Fruit fly (Drosophila melanogaster) whole organism, embryonic: ENCODE data around the gene Hr83.

Experiments used
- Asciz ChIP-seq: fragments of 200-800 bp; sonication (Bioruptor generic); optimal IDR thresholded peaks from 2 replicates; lab custom pipeline; 2017; ENCODE audit warnings: missing biosample characterization, mild to moderate bottlenecking, missing genetic modification characterization, missing genetic modification reagents
- B-H1 ChIP-seq: fragments of 200-800 bp; sonication (Bioruptor generic); IDR thresholded peaks from 3 replicates; pipeline ENCODE4 v1.3.6; 2022; ENCODE audit warnings: missing biosample characterization, missing genetic modification characterization
- CG10209 ChIP-seq: fragments of 200-800 bp; sonication (Bioruptor generic); optimal IDR thresholded peaks from 3 replicates; lab custom pipeline; 2017; ENCODE audit warnings: missing biosample characterization, mild to moderate bottlenecking, missing genetic modification characterization, missing genetic modification reagents
- CG10462 ChIP-seq: fragments of 200-800 bp; sonication (Bioruptor generic); optimal IDR thresholded peaks from 2 replicates; lab custom pipeline; 2016; ENCODE audit warnings: missing biosample characterization, missing genetic modification characterization
- CG11695 ChIP-seq: fragments of 200-800 bp; sonication (Bioruptor generic); IDR thresholded peaks from 3 replicates; pipeline ENCODE4 v1.3.6; 2022; ENCODE audit warnings: missing biosample characterization, missing genetic modification characterization
- CG12391 ChIP-seq: fragments of 200-800 bp; sonication (Bioruptor generic); optimal IDR thresholded peaks from 3 replicates; lab custom pipeline; 2018; ENCODE audit warnings: missing biosample characterization, mild to moderate bottlenecking, missing genetic modification characterization, moderate library complexity
- CG13287 ChIP-seq: fragments of 200-800 bp; sonication (Bioruptor generic); IDR thresholded peaks from 2 replicates; pipeline ENCODE4 v1.3.6; 2022; ENCODE audit warnings: missing biosample characterization, missing genetic modification characterization; ENCODE audit not compliant: partially characterized antibody
- CG13624 ChIP-seq: fragments of 200-800 bp; sonication (Bioruptor generic); optimal IDR thresholded peaks from 2 replicates; lab custom pipeline; 2016; ENCODE audit warnings: missing biosample characterization, missing genetic modification characterization
- CG14860 ChIP-seq: fragments of 200-800 bp; sonication (Bioruptor generic); IDR thresholded peaks from 3 replicates; pipeline ENCODE4 v1.3.6; 2022; ENCODE audit warnings: missing biosample characterization, missing genetic modification characterization; ENCODE audit not compliant: partially characterized antibody
- CG17829 ChIP-seq: fragments of 200-800 bp; optimal IDR thresholded peaks from 2 replicates; lab custom pipeline; 2019; ENCODE audit warnings: missing biosample characterization, mild to moderate bottlenecking, missing genetic modification characterization, moderate library complexity
- CG18011 ChIP-seq: fragments of 200-800 bp; sonication (Bioruptor generic); optimal IDR thresholded peaks from 2 replicates; lab custom pipeline; 2017; ENCODE audit warnings: missing biosample characterization, missing genetic modification characterization, mild to moderate bottlenecking, moderate library complexity, missing genotype
- CG2116 ChIP-seq: fragments of 200-800 bp; sonication (Bioruptor generic); optimal IDR thresholded peaks from 3 replicates; lab custom pipeline; 2018; ENCODE audit warnings: missing biosample characterization, mild to moderate bottlenecking, missing genetic modification characterization
- CG2712 ChIP-seq: fragments of 200-800 bp; optimal IDR thresholded peaks from 3 replicates; lab custom pipeline; 2019; ENCODE audit warnings: missing biosample characterization, mild to moderate bottlenecking, missing genetic modification characterization, moderate library complexity
- CG30020 ChIP-seq: fragments of 200-800 bp; optimal IDR thresholded peaks from 2 replicates; lab custom pipeline; 2019; ENCODE audit warnings: missing biosample characterization, mild to moderate bottlenecking, missing genetic modification characterization, moderate library complexity
- CG32532 ChIP-seq: fragments of 200-800 bp; sonication (Bioruptor generic); IDR thresholded peaks from 2 replicates; pipeline ENCODE4 v1.3.6; 2022; ENCODE audit warnings: missing biosample characterization, missing genetic modification characterization
- CG34224 ChIP-seq: fragments of 200-800 bp; sonication (Bioruptor generic); IDR thresholded peaks from 3 replicates; pipeline ENCODE4 v1.3.6; 2022; ENCODE audit warnings: missing biosample characterization, missing genetic modification characterization; ENCODE audit not compliant: partially characterized antibody
- CG9609 ChIP-seq: fragments of 200-800 bp; sonication (Bioruptor generic); optimal IDR thresholded peaks from 3 replicates; lab custom pipeline; 2016; ENCODE audit warnings: missing biosample characterization, missing genetic modification characterization
- CG9727 ChIP-seq: fragments of 200-800 bp; sonication (Bioruptor generic); optimal IDR thresholded peaks from 3 replicates; lab custom pipeline; 2017; ENCODE audit warnings: missing biosample characterization, mild to moderate bottlenecking, missing genetic modification characterization
- D ChIP-seq, 2 experiments: fragments of 200-800 bp in 1 of 2; fragments of >200 bp in 1 of 2; sonication (Bioruptor generic) in 1 of 2; optimal IDR thresholded peaks; 2 replicates in 1 of 2; 3 replicates in 1 of 2; lab custom pipeline; 2017; ENCODE audit warnings: mild to moderate bottlenecking in 1 of 2, missing biosample characterization in 1 of 2, missing genetic modification characterization in 1 of 2, missing genetic modification reagents in 1 of 2
- Dfd ChIP-seq, 2 experiments: fragments of >200 bp; optimal IDR thresholded peaks; 2 replicates each; lab custom pipeline; 2017; ENCODE audit warnings: missing biosample characterization in 2 of 2, missing genetic modification characterization in 2 of 2
- HLH4C ChIP-seq: fragments of 200-800 bp; sonication (Bioruptor generic); IDR thresholded peaks from 3 replicates; pipeline ENCODE4 v1.3.6; 2022; ENCODE audit warnings: missing biosample characterization, missing genetic modification characterization; ENCODE audit not compliant: partially characterized antibody
- HmgZ ChIP-seq: fragments of 200-800 bp; sonication (Bioruptor generic); optimal IDR thresholded peaks from 2 replicates; lab custom pipeline; 2018; ENCODE audit warnings: missing biosample characterization, mild to moderate bottlenecking, missing genetic modification characterization
- Hsf ChIP-seq: fragments of 200-800 bp; sonication (Bioruptor generic); optimal IDR thresholded peaks from 3 replicates; lab custom pipeline; 2016; ENCODE audit warnings: missing biosample characterization, missing genetic modification characterization
- MTF-1 ChIP-seq: fragments of 200-800 bp; sonication (Bioruptor generic); optimal IDR thresholded peaks from 2 replicates; lab custom pipeline; 2018; ENCODE audit warnings: missing biosample characterization, mild to moderate bottlenecking, missing genetic modification characterization, borderline replicate concordance
- Mes4 ChIP-seq: fragments of 200-800 bp; sonication (Bioruptor generic); optimal IDR thresholded peaks from 2 replicates; lab custom pipeline; 2016; ENCODE audit warnings: missing biosample characterization, missing genetic modification characterization
- Rfx ChIP-seq: fragments of 200-800 bp; sonication (Bioruptor generic); IDR thresholded peaks from 2 replicates; pipeline ENCODE4 v1.3.6; 2022; ENCODE audit warnings: missing biosample characterization, missing genetic modification characterization
- ato ChIP-seq: fragments of 200-800 bp; sonication (Bioruptor generic); IDR thresholded peaks from 2 replicates; pipeline ENCODE4 v1.3.6; 2022; ENCODE audit warnings: missing biosample characterization, missing genetic modification characterization; ENCODE audit not compliant: partially characterized antibody
- bsh ChIP-seq, 2 experiments: fragments of 200-800 bp; sonication (Bioruptor generic); optimal IDR thresholded peaks; 2 replicates each; lab custom pipeline; 2017 to 2018; ENCODE audit warnings: mild to moderate bottlenecking in 2 of 2, missing biosample characterization in 2 of 2, missing genetic modification characterization in 2 of 2, moderate library complexity in 1 of 2
- chm ChIP-seq: fragments of 200-800 bp; sonication (Bioruptor generic); IDR thresholded peaks from 2 replicates; pipeline ENCODE4 v1.3.6; 2022; ENCODE audit warnings: missing biosample characterization, missing genetic modification characterization
- crp ChIP-seq, 2 experiments: fragments of 200-800 bp; sonication (Bioruptor generic); optimal IDR thresholded peaks; 2 replicates in 1 of 2; 3 replicates in 1 of 2; lab custom pipeline; 2017; ENCODE audit warnings: missing biosample characterization in 2 of 2, missing genetic modification characterization in 2 of 2, mild to moderate bottlenecking in 1 of 2, moderate library complexity in 1 of 2
- dati ChIP-seq: fragments of 200-800 bp; sonication (Bioruptor generic); IDR thresholded peaks from 2 replicates; pipeline ENCODE4 v1.3.6; 2022; ENCODE audit warnings: missing biosample characterization, missing genetic modification characterization
- dm ChIP-seq: fragments of 200-800 bp; sonication (Bioruptor generic); optimal IDR thresholded peaks from 3 replicates; lab custom pipeline; 2016; ENCODE audit warnings: missing biosample characterization, missing genetic modification characterization
- fd3F ChIP-seq: fragments of 200-800 bp; sonication (Bioruptor generic); optimal IDR thresholded peaks from 2 replicates; lab custom pipeline; 2018; ENCODE audit warnings: missing biosample characterization, mild to moderate bottlenecking, missing genetic modification characterization, moderate library complexity
- fd64A ChIP-seq: fragments of 200-800 bp; sonication (Bioruptor generic); optimal IDR thresholded peaks from 3 replicates; lab custom pipeline; 2018; ENCODE audit warnings: missing biosample characterization, mild to moderate bottlenecking, missing genetic modification characterization
- fd96Cb ChIP-seq: fragments of 200-800 bp; sonication (Bioruptor generic); optimal IDR thresholded peaks from 2 replicates; lab custom pipeline; 2018; ENCODE audit warnings: missing biosample characterization, mild to moderate bottlenecking, missing genetic modification characterization, moderate library complexity
- fru ChIP-seq: fragments of >200 bp; optimal IDR thresholded peaks from 2 replicates; lab custom pipeline; 2017
- gcm2 ChIP-seq: fragments of 200-800 bp; sonication (Bioruptor generic); optimal IDR thresholded peaks from 2 replicates; lab custom pipeline; 2016; ENCODE audit warnings: missing biosample characterization, missing genetic modification characterization
- gfzf ChIP-seq: fragments of 200-800 bp; sonication (Bioruptor generic); optimal IDR thresholded peaks from 2 replicates; lab custom pipeline; 2016; ENCODE audit warnings: missing biosample characterization, mild to moderate bottlenecking, missing genetic modification characterization, moderate library complexity
- gsb ChIP-seq: fragments of 200-800 bp; sonication (Bioruptor generic); IDR thresholded peaks from 2 replicates; pipeline ENCODE4 v1.3.6; 2022; ENCODE audit warnings: missing biosample characterization, missing genetic modification characterization
- org-1 ChIP-seq: fragments of 200-800 bp; sonication (Bioruptor generic); optimal IDR thresholded peaks from 2 replicates; lab custom pipeline; 2017; ENCODE audit warnings: missing biosample characterization, missing genetic modification characterization
- sd ChIP-seq: fragments of 200-800 bp; sonication (Bioruptor generic); optimal IDR thresholded peaks from 3 replicates; lab custom pipeline; 2018; ENCODE audit warnings: missing biosample characterization, mild to moderate bottlenecking, missing genetic modification characterization, moderate library complexity
- slbo ChIP-seq: fragments of 200-800 bp; sonication (Bioruptor generic); IDR thresholded peaks from 2 replicates; pipeline ENCODE4 v1.3.6; 2022; ENCODE audit warnings: missing biosample characterization, missing genetic modification characterization
- sob ChIP-seq: fragments of 200-800 bp; sonication (Bioruptor generic); IDR thresholded peaks from 2 replicates; pipeline ENCODE4 v1.3.6; 2022; ENCODE audit warnings: missing biosample characterization, missing genetic modification characterization
- trh ChIP-seq: fragments of 200-800 bp; sonication (Bioruptor generic); optimal IDR thresholded peaks from 2 replicates; lab custom pipeline; 2016; ENCODE audit warnings: missing biosample characterization, missing genetic modification characterization
- tx ChIP-seq: fragments of 200-800 bp; sonication (Bioruptor generic); optimal IDR thresholded peaks from 2 replicates; lab custom pipeline; 2016; ENCODE audit warnings: missing biosample characterization, missing genetic modification characterization
- unc-4 ChIP-seq: fragments of 200-800 bp; sonication (Bioruptor generic); IDR thresholded peaks from 2 replicates; pipeline ENCODE4 v1.3.6; 2022; ENCODE audit warnings: missing biosample characterization, missing genetic modification characterization; ENCODE audit not compliant: partially characterized antibody
- zen2 ChIP-seq: fragments of 200-800 bp; sonication (Bioruptor generic); IDR thresholded peaks from 3 replicates; pipeline ENCODE4 v1.3.6; 2022; ENCODE audit warnings: missing biosample characterization, missing genetic modification characterization; ENCODE audit not compliant: partially characterized antibody
- zfh1 ChIP-seq: fragments of 200-800 bp; sonication (Bioruptor generic); IDR thresholded peaks from 3 replicates; pipeline ENCODE4 v1.3.6; 2022; ENCODE audit warnings: missing biosample characterization, missing genetic modification characterization

Gene Hr83

dm6 chr3R:6368550-6369238, 19.7 kb downstream of the Hr83 start, which contains the start of gene CG10286 (continued):
- TF ChIP-seq CG30020 (tag; lab: Kevin White, UChicago) (peak; percentile 12), gsb (GFP tag; lab: Robert Waterston, UW) (no peak), CG17829 (tag; lab: Kevin White, UChicago) (peak; percentile 69), sd (no peak), Hsf (GFP tag; lab: Kevin White, UChicago) (peak; percentile 1), CG2712 (tag; lab: Kevin White, UChicago) (peak; percentile 67), CG32532 (GFP tag; lab: Robert Waterston, UW) (peak; percentile 36), bsh (GFP tag; optimal IDR thresholded peaks at IDR 0.05; lab: Kevin White, UChicago) (peak in 1 of 2 experiments; percentile 24), dati (GFP tag; lab: Robert Waterston, UW) (no peak), fd64A (GFP tag; lab: Kevin White, UChicago) (no peak), chm (GFP tag; lab: Robert Waterston, UW) (peak; percentile 35; the same call in 1 of the 2 replicates), gcm2 (GFP tag; lab: Kevin White, UChicago) (no peak), zfh1 (0 out of 3 replicates have a peak, but pooled peaks have one; percentile 33), B-H1 (GFP tag; lab: Robert Waterston, UW) (peak; percentile 44; the same call in 1 of the 3 replicates), CG18011 (no peak), tx (GFP tag; lab: Kevin White, UChicago) (no peak), slbo (peak; percentile 52; the same call in 1 of the 2 replicates), CG13624 (GFP tag; lab: Kevin White, UChicago) (peak; percentile 13), sob (GFP tag; lab: Robert Waterston, UW) (peak; percentile 67), gfzf (GFP tag; lab: Kevin White, UChicago) (peak; percentile 74), fd3F (no peak), unc-4 (GFP tag; lab: Robert Waterston, UW) (peak; percentile 68), zen2 (GFP tag; lab: Robert Waterston, UW) (peak; percentile 63; the same call in 1 of the 3 replicates), CG10209 (peak; percentile 16), D (optimal IDR thresholded peaks at IDR 0.05; lab: Kevin White, UChicago) (no peak), D (GFP tag; optimal IDR thresholded peaks at IDR 0.05; lab: Kevin White, UChicago) (peak; percentile 32), org-1 (GFP tag; lab: Kevin White, UChicago) (no peak), CG13287 (GFP tag; lab: Robert Waterston, UW) (peak; percentile 78), trh (no peak), dm (GFP tag; lab: Kevin White, UChicago) (peak; percentile 97), CG10462 (peak; percentile 13), CG9609 (no peak), Mes4 (GFP tag; lab: Kevin White, UChicago) (no peak), CG34224 (peak; percentile 76), ato (GFP tag; lab: Robert Waterston, UW) (peak; percentile 66; the same call in 1 of the 2 replicates), CG14860 (GFP tag; lab: Robert Waterston, UW) (0 out of 3 replicates have a peak, but pooled peaks have one; percentile 54), fru (lab: Kevin White, UChicago) (no peak), crp (GFP tag; optimal IDR thresholded peaks at IDR 0.05; lab: Kevin White, UChicago) (no peak), Asciz (GFP tag; lab: Kevin White, UChicago) (no peak), CG2116 (peak; percentile 56), Rfx (GFP tag; lab: Robert Waterston, UW) (peak; percentile 62), MTF-1 (GFP tag; lab: Kevin White, UChicago) (no peak), fd96Cb (tag; lab: Kevin White, UChicago) (peak; percentile 6), CG12391 (tag; lab: Kevin White, UChicago) (peak; percentile 71), HLH4C (GFP tag; lab: Robert Waterston, UW) (peak; percentile 70), CG9727 (peak; percentile 48), CG11695 (GFP tag; lab: Robert Waterston, UW) (0 out of 3 replicates have a peak, but pooled peaks have one; percentile 8), Dfd (GFP tag; optimal IDR thresholded peaks at IDR 0.05; lab: Kevin White, UChicago) (no peak), HmgZ (tag; lab: Kevin White, UChicago) (peak; percentile 51)
